Worm (Caenorhabditis elegans) whole organism, L4/young adult: ENCODE data around the gene C56A3.5.

Experiments
- dao-5 ChIP-seq: sonication (generic microtip); optimal IDR thresholded peaks from 2 replicates; lab custom pipeline; 2016; ENCODE audit warnings: missing genotype, missing genetic modification characterization, moderate library complexity, missing compliant biosample characterization
- him-1 ChIP-seq: sonication (generic microtip); optimal IDR thresholded peaks from 2 replicates; lab custom pipeline; 2016; ENCODE audit warnings: missing genotype, missing genetic modification reagents, missing genetic modification characterization, missing compliant biosample characterization

- TF ChIP-seq dao-5 (tag; lab: Kevin White, UChicago): no peak
- no peak for TF ChIP-seq him-1 (tag; lab: Kevin White, UChicago)
Observed at ce11 chrV:13515115-13515514, 36.7 kb upstream of the C56A3.5 start, which contains the start of gene semi-1.
